Fruit fly (Drosophila melanogaster): ENCODE measurements around the gene CG33287.

- no peak for TF ChIP-seq Ets98B (GFP tag; IDR thresholded peaks at IDR 0.05)
- TF ChIP-seq fd96Ca (GFP tag; IDR thresholded peaks at IDR 0.05), result no peak
- TF ChIP-seq CG9948 (tag; optimal IDR thresholded peaks at IDR 0.05), result no peak
- no peak for TF ChIP-seq CG14655 (GFP tag; optimal IDR thresholded peaks at IDR 0.05)
- no peak for TF ChIP-seq CG17806 (tag; optimal IDR thresholded peaks at IDR 0.05)
- TF ChIP-seq Pif1A (GFP tag; optimal IDR thresholded peaks at IDR 0.05), result no peak
- TF ChIP-seq CG8159 (tag; optimal IDR thresholded peaks at IDR 0.05), result no peak
Observed at dm6 chr3L:21007364-21008254, 37.1 kb upstream of the CG33287 start.

All from whole organism, pupa.